Worm (Caenorhabditis elegans): Measurements from ENCODE around the gene srlf-7.

The srlf-7 gene

ce11 chrIV:7152409-7152808 is 36.7 kb upstream of the srlf-7 start, which contains the start of gene col-113:
TSS of gene col-113 (minus strand) at chrIV:7152509.
- TF ChIP-seq nhr-67 (tag; optimal IDR thresholded peaks at IDR 0.05) (no peak), pha-4 (tag; optimal IDR thresholded peaks at IDR 0.05) (no peak), snpc-4 (tag; optimal IDR thresholded peaks at IDR 0.05) (no peak), zag-1 (tag; optimal IDR thresholded peaks at IDR 0.05) (no peak)

- TF ChIP-seq ceh-28 (tag; optimal IDR thresholded peaks at IDR 0.05): no peak
- TF ChIP-seq aly-2 (tag; optimal IDR thresholded peaks at IDR 0.05): no peak
- no peak for TF ChIP-seq nhr-28 (tag; optimal IDR thresholded peaks at IDR 0.05)
- TF ChIP-seq zag-1 (tag; optimal IDR thresholded peaks at IDR 0.05): no peak
- no peak for TF ChIP-seq lsy-12 (tag; optimal IDR thresholded peaks at IDR 0.05)
- TF ChIP-seq fkh-2 (tag; optimal IDR thresholded peaks at IDR 0.05): no peak
- no peak for TF ChIP-seq pha-4 (tag; optimal IDR thresholded peaks at IDR 0.05)
- TF ChIP-seq lin-39 (tag; optimal IDR thresholded peaks at IDR 0.05): no peak
- TF ChIP-seq skn-1 (tag; optimal IDR thresholded peaks at IDR 0.05): no peak
- no peak for TF ChIP-seq jun-1 (tag; optimal IDR thresholded peaks at IDR 0.05)
- TF ChIP-seq elt-2 (tag; optimal IDR thresholded peaks at IDR 0.05): no peak
- no peak for TF ChIP-seq ztf-4 (tag; optimal IDR thresholded peaks at IDR 0.05)
- TF ChIP-seq nhr-237 (tag; optimal IDR thresholded peaks at IDR 0.05): no peak
- TF ChIP-seq egl-27 (tag; optimal IDR thresholded peaks at IDR 0.05): no peak
- TF ChIP-seq ceh-82 (tag; optimal IDR thresholded peaks at IDR 0.05): no peak
- no peak for TF ChIP-seq sea-2 (GFP tag; optimal IDR thresholded peaks at IDR 0.05)
- no peak for TF ChIP-seq nhr-76 (tag; optimal IDR thresholded peaks at IDR 0.05)
- TF ChIP-seq egl-5 (tag; optimal IDR thresholded peaks at IDR 0.05): no peak
- no peak for TF ChIP-seq nhr-23 (tag; optimal IDR thresholded peaks at IDR 0.05)
- no peak for TF ChIP-seq elt-3 (tag; optimal IDR thresholded peaks at IDR 0.05)
Observed at ce11 chrIV:7153362-7153761, 35.7 kb upstream of the srlf-7 start, which contains the start of gene C34D4.3. TSS of gene C34D4.3 (plus strand) at chrIV:7153662.

DNA sequence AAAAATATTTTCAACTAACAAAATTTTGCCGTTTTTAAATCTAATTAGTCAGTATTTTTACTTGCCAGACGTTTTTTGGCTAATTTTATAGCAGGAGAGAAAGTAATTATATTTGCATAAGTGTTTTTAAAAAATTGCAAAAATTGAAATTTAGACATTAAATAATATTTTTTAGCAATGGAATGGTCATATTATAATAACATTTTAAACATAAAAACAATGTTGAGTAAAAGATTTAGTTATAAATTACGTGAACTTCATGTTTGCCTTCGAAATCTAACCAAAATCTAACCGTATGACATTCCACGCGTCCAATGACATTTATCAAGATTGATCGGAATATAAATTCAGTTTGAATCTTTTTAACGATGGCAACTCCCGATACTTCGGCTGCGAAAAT is 34.7 kb upstream of the srlf-7 start, which contains the start of gene C34D4.2:
Gene C34D4.2 (plus strand): TSS at position 301 of the 400 bp plus-strand sequence.
- TF ChIP-seq nfya-1 (tag; optimal IDR thresholded peaks at IDR 0.05; ENCODE audit: insufficient read depth): no peak
- no peak for TF ChIP-seq fos-1 (tag; optimal IDR thresholded peaks at IDR 0.05)
- TF ChIP-seq aly-2 (tag; optimal IDR thresholded peaks at IDR 0.05): no peak
- no peak for TF ChIP-seq skn-1 (tag; optimal IDR thresholded peaks at IDR 0.05)
- no peak for TF ChIP-seq zag-1 (tag; optimal IDR thresholded peaks at IDR 0.05)
- TF ChIP-seq nhr-28 (tag; optimal IDR thresholded peaks at IDR 0.05): no peak
- no peak for TF ChIP-seq nhr-11 (tag; optimal IDR thresholded peaks at IDR 0.05)
- TF ChIP-seq unc-62 (GFP tag; optimal IDR thresholded peaks at IDR 0.05): no peak
- TF ChIP-seq eor-1 (tag; optimal IDR thresholded peaks at IDR 0.05): no peak
- TF ChIP-seq nhr-25 (tag; optimal IDR thresholded peaks at IDR 0.05): no peak
- TF ChIP-seq pha-4 (tag; optimal IDR thresholded peaks at IDR 0.05): no peak

DNA sequence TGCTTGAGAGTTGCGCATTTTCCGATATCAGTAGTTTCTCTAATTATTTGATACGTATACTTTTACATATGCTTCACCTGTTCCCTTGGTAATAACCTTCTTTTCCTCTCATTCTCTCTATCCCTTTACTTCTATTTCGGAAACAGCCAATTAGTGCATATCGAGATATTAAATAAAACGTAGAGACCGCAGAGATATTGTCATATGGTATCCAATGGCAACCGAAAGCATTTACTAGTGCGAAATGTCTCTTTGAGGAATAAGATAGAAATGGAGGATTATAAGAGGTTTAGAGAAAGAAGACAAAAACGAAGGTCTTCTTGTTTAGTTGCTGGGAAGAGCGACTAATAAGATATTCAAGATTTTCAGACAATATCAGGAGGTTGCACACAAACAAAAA is 32.7 kb upstream of the srlf-7 start, which contains the start of gene maph-9:
Gene maph-9 (plus strand): TSS at position 273 of the 400 bp plus-strand sequence.
- no peak for TF ChIP-seq zag-1 (tag; optimal IDR thresholded peaks at IDR 0.05)
- no peak for TF ChIP-seq lin-15B (tag; optimal IDR thresholded peaks at IDR 0.05)
- no peak for TF ChIP-seq nhr-28 (tag; optimal IDR thresholded peaks at IDR 0.05)
- TF ChIP-seq fkh-2 (tag; optimal IDR thresholded peaks at IDR 0.05): no peak
- TF ChIP-seq pqm-1 (tag; optimal IDR thresholded peaks at IDR 0.05): no peak
- no peak for TF ChIP-seq fkh-10 (GFP tag; optimal IDR thresholded peaks at IDR 0.05)
- no peak for TF ChIP-seq ceh-28 (tag; optimal IDR thresholded peaks at IDR 0.05)
- TF ChIP-seq snpc-4 (tag; optimal IDR thresholded peaks at IDR 0.05): no peak
- TF ChIP-seq nhr-25 (tag; optimal IDR thresholded peaks at IDR 0.05): no peak
- no peak for TF ChIP-seq nhr-23 (tag; optimal IDR thresholded peaks at IDR 0.05)
- no peak for TF ChIP-seq skn-1 (tag; optimal IDR thresholded peaks at IDR 0.05)
- no peak for TF ChIP-seq elt-2 (tag; optimal IDR thresholded peaks at IDR 0.05)
- TF ChIP-seq nhr-76 (tag; optimal IDR thresholded peaks at IDR 0.05): no peak
- no peak for TF ChIP-seq nhr-77 (tag; optimal IDR thresholded peaks at IDR 0.05)
- TF ChIP-seq ZK546.5 (tag; optimal IDR thresholded peaks at IDR 0.05): no peak
- TF ChIP-seq ceh-16 (tag; optimal IDR thresholded peaks at IDR 0.05): no peak

- TF ChIP-seq egl-5 (tag; optimal IDR thresholded peaks at IDR 0.05) (no peak), elt-2 (tag; optimal IDR thresholded peaks at IDR 0.05) (no peak), tbx-2 (tag; optimal IDR thresholded peaks at IDR 0.05) (no peak), ceh-9 (tag; optimal IDR thresholded peaks at IDR 0.05) (no peak), jun-1 (tag; optimal IDR thresholded peaks at IDR 0.05) (no peak), pha-4 (tag; optimal IDR thresholded peaks at IDR 0.05) (no peak), ceh-28 (tag; optimal IDR thresholded peaks at IDR 0.05) (no peak), fkh-10 (GFP tag; optimal IDR thresholded peaks at IDR 0.05) (no peak), mml-1 (tag; optimal IDR thresholded peaks at IDR 0.05) (no peak), nhr-43 (tag; optimal IDR thresholded peaks at IDR 0.05; ENCODE audit: poor library complexity, severe bottlenecking) (no peak), nhr-237 (tag; optimal IDR thresholded peaks at IDR 0.05) (no peak), eor-1 (tag; optimal IDR thresholded peaks at IDR 0.05) (no peak)
Observed at ce11 chrIV:7158161-7158560, 30.9 kb upstream of the srlf-7 start.

All from whole organism, L3 larva.